Worm (Caenorhabditis elegans) whole organism, L2 larva: ENCODE measurements around the gene cdh-8.

ENCODE experiments used
- ceh-82 ChIP-seq: fragments of 150-350 bp; optimal IDR thresholded peaks from 2 replicates; lab custom pipeline; 2014; ENCODE audit warnings: missing biosample characterization, missing genetic modification characterization
- crh-2 ChIP-seq: sonication (generic microtip); optimal IDR thresholded peaks from 2 replicates; lab custom pipeline; 2017; ENCODE audit warnings: missing biosample characterization, missing genetic modification characterization
- nhr-10 ChIP-seq: sonication (generic microtip); optimal IDR thresholded peaks from 2 replicates; lab custom pipeline; 2017; ENCODE audit warnings: missing biosample characterization, missing genetic modification characterization

DNA sequence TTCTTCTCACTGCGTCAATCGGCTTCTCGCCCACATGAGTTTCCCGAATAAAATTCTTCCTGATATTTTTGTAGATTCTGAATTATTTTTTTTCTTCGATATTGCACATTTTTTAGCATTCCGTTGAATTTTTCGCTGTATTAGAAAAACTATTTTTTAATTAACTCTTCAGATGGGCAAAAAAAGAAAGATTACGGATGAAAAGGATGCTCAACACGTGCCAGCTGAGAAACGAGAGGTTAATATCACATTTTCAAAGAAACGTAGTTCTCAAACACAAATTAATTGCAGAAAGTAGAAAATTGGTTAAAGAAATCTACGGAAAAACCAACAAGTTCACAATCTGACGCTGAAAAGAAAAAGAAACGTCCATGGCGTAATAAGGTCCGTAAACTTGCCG is 56.8 kb downstream of the cdh-8 start, which contains the start of gene rrp-8:
- TF ChIP-seq nhr-10 (tag; lab: Kevin White, UChicago), result no peak
- TF ChIP-seq crh-2 (tag; lab: Kevin White, UChicago), result no peak
- no peak for TF ChIP-seq ceh-82 (tag; lab: Kevin White, UChicago)
